Fruit fly (Drosophila melanogaster): ENCODE data around the gene CG4884.

CG4884 gene

DNA sequence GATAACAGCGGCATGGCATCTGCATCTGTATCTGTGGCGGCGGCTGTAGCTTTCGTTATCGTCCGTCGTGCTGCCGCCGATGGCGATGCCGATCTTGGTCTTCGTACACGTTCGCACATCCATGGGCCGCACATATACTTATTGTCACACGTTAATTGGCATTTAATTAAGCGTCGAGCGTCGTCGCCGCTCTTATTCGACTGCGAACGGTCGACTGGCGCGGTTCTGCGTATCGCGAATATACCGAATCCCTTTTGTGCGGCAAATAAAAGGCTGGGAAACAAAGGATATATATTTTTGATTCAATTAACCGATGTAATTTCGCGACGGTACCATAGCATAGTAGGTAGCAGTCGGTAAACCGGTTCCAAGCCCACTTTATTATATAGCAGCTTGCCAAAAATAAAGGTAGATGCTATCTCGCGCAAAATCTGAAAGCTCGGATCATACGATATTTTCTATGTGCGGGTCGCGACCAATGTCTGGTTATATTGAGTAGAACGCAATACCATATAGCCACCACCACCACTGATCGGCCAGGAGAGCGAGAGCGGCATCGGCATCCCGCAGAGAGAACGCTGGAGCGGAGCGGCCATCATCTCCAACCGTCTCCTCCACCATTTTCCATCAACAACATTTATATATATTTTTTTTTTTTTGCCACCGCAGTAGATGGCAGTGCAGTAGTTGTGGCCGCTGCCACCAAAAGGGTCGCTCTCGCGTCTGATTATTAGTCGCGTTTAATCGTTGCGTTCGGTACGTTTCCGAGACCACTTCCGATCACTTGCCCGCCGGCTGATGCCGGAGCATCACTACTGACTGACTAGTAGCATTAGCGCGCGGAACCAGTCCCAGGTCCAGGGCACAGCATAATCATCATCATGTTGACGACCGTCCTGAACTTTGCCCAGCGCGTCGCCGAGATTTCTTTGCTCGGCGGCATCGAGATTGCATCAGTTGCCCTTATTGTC, 33.8 kb downstream of the CG4884 start, which contains the start of gene mino:
mino (plus strand) TSS at position 192 of the 971 bp plus-strand sequence.
- TF ChIP-seq Dll (optimal IDR thresholded peaks at IDR 0.05) (peak; percentile 28), EcR (GFP tag; optimal IDR thresholded peaks at IDR 0.05) (no peak)

DNA sequence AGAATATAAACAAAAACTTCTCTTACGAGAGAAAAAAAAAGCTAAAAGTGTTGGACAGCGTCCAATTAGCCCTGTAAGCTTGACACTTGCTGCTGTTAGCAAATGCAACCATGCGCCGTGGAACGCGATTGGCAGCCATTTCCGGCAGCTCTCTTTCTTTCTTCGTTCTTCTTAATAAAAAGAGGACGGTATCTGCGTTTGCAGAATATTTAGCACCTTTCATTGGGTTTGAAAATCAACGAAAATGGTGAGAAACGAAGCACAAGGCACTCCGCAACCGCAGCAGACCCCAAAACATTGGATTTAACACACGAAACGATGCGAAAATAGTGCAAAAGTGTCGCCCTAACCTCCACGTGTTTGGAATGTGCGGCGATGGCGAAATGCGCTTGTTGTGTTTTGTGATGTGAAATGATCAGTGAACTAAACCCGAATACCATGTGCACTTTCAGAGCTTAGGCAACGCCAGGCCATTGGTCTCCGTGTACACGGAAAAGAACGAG, 36.3 kb downstream of the CG4884 start, which contains the start of gene RpL4:
RpL4 (plus strand) TSS at position 149 of the 503 bp plus-strand sequence.
- no peak for TF ChIP-seq psq (optimal IDR thresholded peaks at IDR 0.05)
- no peak for TF ChIP-seq usp (GFP tag; optimal IDR thresholded peaks at IDR 0.05)
- no peak for TF ChIP-seq pan (optimal IDR thresholded peaks at IDR 0.05)
- no peak for TF ChIP-seq EcR (GFP tag; optimal IDR thresholded peaks at IDR 0.05)
- TF ChIP-seq CG8478 (optimal IDR thresholded peaks at IDR 0.05), result no peak
- no peak for TF ChIP-seq Dll (optimal IDR thresholded peaks at IDR 0.05)

DNA sequence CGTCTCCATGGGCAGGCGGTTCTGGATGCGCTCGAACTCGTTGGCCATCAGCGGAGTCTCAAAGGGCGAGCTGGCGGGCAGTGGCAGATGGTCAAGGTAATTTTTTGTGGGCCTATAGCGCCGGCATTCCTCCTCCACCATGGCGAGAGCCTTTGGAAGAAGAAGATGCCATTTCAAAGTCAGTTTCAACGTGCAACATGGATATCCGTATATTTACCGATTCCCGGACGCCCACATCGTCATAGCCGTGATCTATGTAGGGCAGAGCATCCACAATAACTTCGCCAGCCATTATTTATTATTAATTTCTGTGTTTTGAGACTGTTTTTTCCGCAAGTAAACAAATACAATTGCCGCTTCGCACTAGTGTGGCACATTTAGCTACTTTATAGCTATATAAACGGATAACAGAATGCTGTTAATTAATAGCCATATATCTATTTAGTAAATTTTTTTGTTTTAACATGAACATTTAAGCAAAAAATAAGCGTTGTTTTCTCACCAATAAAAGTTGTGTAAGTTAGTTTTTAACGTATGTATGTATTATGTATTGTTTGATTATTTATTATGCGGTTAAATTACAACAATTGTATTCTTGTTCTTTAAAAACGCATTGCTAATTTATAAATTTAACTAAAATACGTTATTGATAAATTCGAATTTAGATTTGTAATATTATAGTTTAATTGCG, 36.9 kb downstream of the CG4884 start, which contains the start of gene BCAS2:
BCAS2 (minus strand) TSS at position 375 of the 691 bp plus-strand sequence.
- TF ChIP-seq pan (optimal IDR thresholded peaks at IDR 0.05), result no peak

DNA sequence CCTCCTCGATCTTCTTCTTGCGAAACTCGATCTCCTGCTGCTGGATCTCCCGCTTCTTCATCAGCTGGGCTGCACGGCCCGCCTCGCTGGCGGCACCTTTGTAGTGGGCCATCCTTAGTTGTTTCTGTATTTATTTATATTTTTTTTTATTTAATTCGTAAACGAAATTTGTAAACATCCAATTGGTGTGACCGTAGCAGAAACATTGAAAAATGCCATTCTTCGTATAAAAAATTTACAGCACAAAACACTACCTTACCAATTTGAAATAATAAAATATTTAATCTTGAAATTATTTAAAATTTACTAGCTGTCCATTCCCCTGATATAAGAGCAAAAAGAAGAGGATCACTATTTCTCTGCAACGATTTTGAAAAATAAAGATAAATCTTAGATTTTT, 38.2 kb downstream of the CG4884 start, which contains the start of gene CG12259:
CG12259 (minus strand) TSS at position 207 of the 400 bp plus-strand sequence.
- TF ChIP-seq CG8478 (optimal IDR thresholded peaks at IDR 0.05) (no peak), usp (GFP tag; optimal IDR thresholded peaks at IDR 0.05) (no peak), pan (optimal IDR thresholded peaks at IDR 0.05) (no peak), Dll (optimal IDR thresholded peaks at IDR 0.05) (no peak), psq (optimal IDR thresholded peaks at IDR 0.05) (no peak), EcR (GFP tag; optimal IDR thresholded peaks at IDR 0.05) (no peak)

DNA sequence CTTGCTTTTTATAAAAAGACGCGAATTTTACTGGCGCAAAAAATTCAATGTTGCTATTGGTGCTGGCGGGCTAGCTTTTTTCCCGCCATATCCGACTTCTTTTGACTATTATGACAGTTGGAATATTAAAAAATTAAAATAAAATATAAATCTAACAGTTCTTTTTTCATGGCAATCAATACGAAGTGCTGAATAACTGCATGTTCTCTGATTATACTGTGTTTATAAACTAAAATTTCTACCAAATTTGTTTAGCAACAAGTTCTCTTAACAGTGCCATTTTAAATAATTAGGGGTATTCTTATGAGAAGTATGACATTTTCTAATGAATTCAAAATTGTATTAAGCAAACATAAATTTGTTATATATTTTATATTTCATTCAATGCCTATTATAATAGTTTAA, 39.7 kb downstream of the CG4884 start, which contains the start of gene Boh1:
Boh1 (minus strand) TSS at position 76 of the 405 bp plus-strand sequence.
- TF ChIP-seq psq (optimal IDR thresholded peaks at IDR 0.05) (no peak), pan (optimal IDR thresholded peaks at IDR 0.05) (no peak), EcR (GFP tag; optimal IDR thresholded peaks at IDR 0.05) (no peak), usp (GFP tag; optimal IDR thresholded peaks at IDR 0.05) (no peak), CG8478 (optimal IDR thresholded peaks at IDR 0.05) (no peak), Dll (optimal IDR thresholded peaks at IDR 0.05) (no peak)

DNA sequence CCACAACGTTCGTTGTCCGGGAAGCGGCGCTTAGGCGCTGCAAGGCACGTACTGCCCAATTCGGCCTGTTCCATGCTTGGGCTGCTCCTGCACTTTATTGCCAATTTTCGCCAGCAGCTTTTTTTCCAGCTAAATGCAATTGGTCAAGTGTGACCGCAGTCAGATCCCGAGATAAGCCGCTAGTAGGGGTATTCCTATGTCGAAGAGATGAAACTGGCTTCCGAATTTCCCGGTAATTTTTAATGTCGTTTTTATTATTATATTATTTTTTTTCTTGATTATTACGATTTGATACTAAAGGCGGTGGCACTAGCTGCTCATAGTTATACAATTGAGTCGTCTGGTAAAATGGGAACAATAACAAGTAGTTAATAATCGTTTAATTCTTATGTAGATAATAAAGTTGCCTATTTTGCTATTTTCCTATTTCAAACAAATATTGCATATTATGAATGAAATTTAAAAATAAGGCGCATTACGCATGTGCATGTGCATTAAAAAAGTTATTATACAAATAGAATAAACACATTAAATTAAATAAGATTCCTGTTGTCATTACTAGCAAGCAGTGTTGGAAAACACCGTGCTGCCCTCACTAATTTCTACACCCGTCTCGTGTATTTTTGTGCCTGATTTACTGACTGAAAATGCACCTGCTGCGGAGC, 42.6 kb downstream of the CG4884 start, which contains the start of the genes CG5003 and mRpS22:
CG5003 (minus strand) TSS at position 162 of the 665 bp plus-strand sequence.
mRpS22 (plus strand) TSS at position 554 of the 665 bp plus-strand sequence.
- TF ChIP-seq usp (GFP tag; optimal IDR thresholded peaks at IDR 0.05), result no peak
- no peak for TF ChIP-seq pan (optimal IDR thresholded peaks at IDR 0.05)
- no peak for TF ChIP-seq CG8478 (optimal IDR thresholded peaks at IDR 0.05)

DNA sequence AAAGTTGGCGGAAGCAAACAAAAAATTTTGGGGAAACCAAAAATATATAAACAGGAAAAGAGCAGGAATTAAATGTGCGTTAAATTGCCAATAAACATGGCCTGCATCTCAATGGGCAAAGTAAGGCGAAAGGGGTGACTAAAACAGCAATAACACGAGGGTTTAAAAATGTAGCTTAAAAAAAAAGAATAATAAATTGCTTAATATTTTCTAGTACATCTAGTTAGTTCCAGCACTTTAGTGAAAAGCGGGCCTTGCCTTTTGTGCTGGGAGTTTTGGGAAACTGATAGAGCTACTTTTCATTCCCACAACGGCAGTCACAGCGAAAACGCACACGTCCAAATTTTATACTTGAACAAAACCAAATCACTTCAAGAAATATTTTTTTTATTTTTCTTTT, 46.9 kb downstream of the CG4884 start, which contains the start of gene mil:
mil (plus strand) TSS at position 301 of the 400 bp plus-strand sequence.
- TF ChIP-seq CG8478 (optimal IDR thresholded peaks at IDR 0.05), result no peak
- TF ChIP-seq usp (GFP tag; optimal IDR thresholded peaks at IDR 0.05), result no peak
- no peak for TF ChIP-seq psq (optimal IDR thresholded peaks at IDR 0.05)
- no peak for TF ChIP-seq Dll (optimal IDR thresholded peaks at IDR 0.05)
- TF ChIP-seq pan (optimal IDR thresholded peaks at IDR 0.05), result no peak
- no peak for TF ChIP-seq EcR (GFP tag; optimal IDR thresholded peaks at IDR 0.05)
